Worm (Caenorhabditis elegans) whole organism, young adult: ENCODE measurements around the gene nhr-268.

Source experiments
- T26A5.8 ChIP-seq: sonication (generic microtip); optimal IDR thresholded peaks from 2 replicates; lab custom pipeline; 2016; ENCODE audit warnings: missing genetic modification characterization, missing compliant biosample characterization
- Y53F4B.3 ChIP-seq: fragments of 200-800 bp; sonication (Bioruptor generic); IDR thresholded peaks from 2 replicates; pipeline ENCODE4 v1.3.6; 2022; ENCODE audit warnings: missing genetic modification reagents, missing genetic modification characterization, missing compliant biosample characterization
- ama-1 ChIP-seq, 3 experiments: fragments of 150-350 bp in 1 of 3; sonication (generic microtip) in 2 of 3; optimal IDR thresholded peaks; 2 replicates each; lab custom pipeline; 2014 to 2018; ENCODE audit warnings: missing biosample characterization in 2 of 3, missing genetic modification characterization in 2 of 3, missing genetic modification reagents in 2 of 3
- cebp-1 ChIP-seq, 2 experiments: fragments of 200-800 bp in 1 of 2; sonication (Bioruptor generic) in 1 of 2; sonication (generic microtip) in 1 of 2; IDR thresholded peaks in 1 of 2; optimal IDR thresholded peaks in 1 of 2; 2 replicates each; pipeline versions ENCODE4 v1.3.6 to Lab custom; 2017 to 2022; ENCODE audit warnings: missing compliant biosample characterization in 2 of 2, missing genetic modification characterization in 2 of 2, mild to moderate bottlenecking in 1 of 2, missing genetic modification reagents in 1 of 2, moderate library complexity in 1 of 2
- ekl-4 ChIP-seq: fragments of 200-800 bp; sonication (Bioruptor generic); IDR thresholded peaks from 2 replicates; pipeline ENCODE4 v1.3.6; 2022; ENCODE audit warnings: missing genetic modification reagents, missing genetic modification characterization, missing compliant biosample characterization
- lir-1 ChIP-seq: fragments of 200-800 bp; sonication (Bioruptor generic); conservative IDR thresholded peaks from 2 replicates; pipeline ENCODE4 v1.3.6; 2022; ENCODE audit warnings: missing genetic modification reagents, missing genetic modification characterization, missing compliant biosample characterization

DNA sequence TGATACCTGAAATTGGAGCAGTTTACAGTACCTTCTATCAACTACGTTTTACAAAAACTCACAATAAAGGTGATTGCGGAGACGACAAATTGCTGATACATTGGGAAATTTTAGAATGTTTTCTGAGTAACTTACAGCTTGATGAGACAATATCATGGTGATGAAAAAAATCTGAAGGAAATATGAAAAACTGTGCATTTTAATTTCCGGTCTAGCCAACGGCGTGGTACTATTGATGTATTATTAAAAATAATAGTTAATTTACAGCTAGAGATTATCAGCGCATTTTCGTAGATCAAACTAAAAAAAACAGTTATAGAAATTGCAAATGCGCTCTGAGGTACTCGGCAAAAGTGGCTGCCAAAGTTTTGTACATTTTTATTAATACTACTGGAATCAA is 8.0 kb downstream of the nhr-268 start, which contains the start of gene srx-29:
- TF ChIP-seq cebp-1 (GFP tag; IDR thresholded peaks at IDR 0.05; lab: Robert Waterston, UW) (no peak), cebp-1 (tag; optimal IDR thresholded peaks at IDR 0.05; lab: Kevin White, UChicago) (no peak), Y53F4B.3 (GFP tag; lab: Robert Waterston, UW) (no peak), T26A5.8 (tag; lab: Kevin White, UChicago) (no peak), ekl-4 (no peak), lir-1 (GFP tag; lab: Robert Waterston, UW) (no peak), ama-1 (optimal IDR thresholded peaks at IDR 0.05; lab: Kevin White, UChicago) (no peak), ama-1 (GFP tag; optimal IDR thresholded peaks at IDR 0.05; lab: Kevin White, UChicago) (no peak)
